Fruit fly (Drosophila melanogaster) whole organism, prepupa: ENCODE measurements around the gene CG9395.

Source experiments
- CG10669 ChIP-seq: fragments of 200-800 bp; sonication (Bioruptor generic); optimal IDR thresholded peaks from 3 replicates; lab custom pipeline; 2018; ENCODE audit warnings: missing biosample characterization, mild to moderate bottlenecking, missing genetic modification characterization, moderate library complexity
- CG11762 ChIP-seq: fragments of 200-800 bp; sonication (Bioruptor generic); optimal IDR thresholded peaks from 3 replicates; lab custom pipeline; 2016; ENCODE audit warnings: missing biosample characterization, missing genetic modification characterization; ENCODE audit not compliant: insufficient read depth
- CG15336 ChIP-seq: fragments of 200-800 bp; sonication (Bioruptor generic); IDR thresholded peaks from 2 replicates; pipeline ENCODE4 v1.3.6; 2022; ENCODE audit warnings: missing biosample characterization, missing genetic modification characterization
- CG3919 ChIP-seq: fragments of 200-800 bp; sonication (Bioruptor generic); optimal IDR thresholded peaks from 3 replicates; lab custom pipeline; 2016; ENCODE audit warnings: missing biosample characterization, missing genetic modification characterization
- CG6163 ChIP-seq: fragments of 200-800 bp; sonication (Bioruptor generic); IDR thresholded peaks from 3 replicates; pipeline ENCODE4 v1.3.6; 2022; ENCODE audit warnings: missing biosample characterization, missing genetic modification characterization
- CG6792 ChIP-seq: fragments of 200-800 bp; sonication (Bioruptor generic); optimal IDR thresholded peaks from 3 replicates; lab custom pipeline; 2016; ENCODE audit warnings: missing biosample characterization, missing genetic modification characterization
- CG6808 ChIP-seq: fragments of 200-800 bp; sonication (Bioruptor generic); optimal IDR thresholded peaks from 3 replicates; lab custom pipeline; 2017; ENCODE audit warnings: missing biosample characterization, missing genetic modification characterization, mild to moderate bottlenecking, moderate library complexity, missing genetic modification reagents
- CG6854 ChIP-seq: fragments of 200-800 bp; sonication (Bioruptor generic); optimal IDR thresholded peaks from 2 replicates; lab custom pipeline; 2017; ENCODE audit warnings: missing biosample characterization, mild to moderate bottlenecking, missing genetic modification characterization
- CG7368 ChIP-seq: fragments of 200-800 bp; sonication (Bioruptor generic); optimal IDR thresholded peaks from 3 replicates; lab custom pipeline; 2016; ENCODE audit warnings: missing biosample characterization, missing genetic modification characterization
- Ets21C ChIP-seq: fragments of 200-800 bp; sonication (Bioruptor generic); optimal IDR thresholded peaks from 3 replicates; lab custom pipeline; 2016; ENCODE audit warnings: missing biosample characterization, missing genetic modification characterization
- Ets96B ChIP-seq: fragments of 200-800 bp; optimal IDR thresholded peaks from 2 replicates; lab custom pipeline; 2019; ENCODE audit warnings: missing biosample characterization, mild to moderate bottlenecking, missing genetic modification characterization, moderate library complexity
- Gug ChIP-seq: fragments of 200-800 bp; sonication (Bioruptor generic); IDR thresholded peaks from 2 replicates; pipeline ENCODE4 v1.3.6; 2022; ENCODE audit warnings: missing biosample characterization, missing genetic modification characterization
- Hr4 ChIP-seq: fragments of 200-800 bp; sonication (Bioruptor generic); optimal IDR thresholded peaks from 3 replicates; lab custom pipeline; 2016; ENCODE audit warnings: missing biosample characterization, missing genetic modification characterization
- OdsH ChIP-seq: fragments of 200-800 bp; sonication (Bioruptor generic); optimal IDR thresholded peaks from 3 replicates; lab custom pipeline; 2016; ENCODE audit warnings: missing biosample characterization, missing genetic modification characterization
- Sox102F ChIP-seq: fragments of 200-800 bp; sonication (Bioruptor generic); optimal IDR thresholded peaks from 2 replicates; lab custom pipeline; 2016; ENCODE audit warnings: missing biosample characterization, mild to moderate bottlenecking, missing genetic modification characterization
- Sox14 ChIP-seq: fragments of 200-800 bp; sonication (Bioruptor generic); optimal IDR thresholded peaks from 3 replicates; lab custom pipeline; 2016; ENCODE audit warnings: missing biosample characterization, missing genetic modification characterization
- dac ChIP-seq: fragments of 200-800 bp; sonication (Bioruptor generic); optimal IDR thresholded peaks from 2 replicates; lab custom pipeline; 2017; ENCODE audit warnings: missing biosample characterization, mild to moderate bottlenecking, missing genetic modification characterization
- eg ChIP-seq: fragments of 200-800 bp; sonication (Bioruptor generic); IDR thresholded peaks from 3 replicates; pipeline ENCODE4 v1.3.6; 2022; ENCODE audit warnings: missing biosample characterization, missing genetic modification characterization
- lz ChIP-seq: fragments of 200-800 bp; sonication (Bioruptor generic); optimal IDR thresholded peaks from 3 replicates; lab custom pipeline; 2016; ENCODE audit warnings: missing biosample characterization, missing genetic modification characterization
- ss ChIP-seq, 2 experiments: fragments of 200-800 bp; sonication (Bioruptor generic); optimal IDR thresholded peaks; 2 replicates in 1 of 2; 3 replicates in 1 of 2; lab custom pipeline; 2017 to 2018; ENCODE audit warnings: mild to moderate bottlenecking in 2 of 2, missing biosample characterization in 2 of 2, missing genetic modification characterization in 2 of 2, moderate library complexity in 1 of 2

CG9395 gene

DNA sequence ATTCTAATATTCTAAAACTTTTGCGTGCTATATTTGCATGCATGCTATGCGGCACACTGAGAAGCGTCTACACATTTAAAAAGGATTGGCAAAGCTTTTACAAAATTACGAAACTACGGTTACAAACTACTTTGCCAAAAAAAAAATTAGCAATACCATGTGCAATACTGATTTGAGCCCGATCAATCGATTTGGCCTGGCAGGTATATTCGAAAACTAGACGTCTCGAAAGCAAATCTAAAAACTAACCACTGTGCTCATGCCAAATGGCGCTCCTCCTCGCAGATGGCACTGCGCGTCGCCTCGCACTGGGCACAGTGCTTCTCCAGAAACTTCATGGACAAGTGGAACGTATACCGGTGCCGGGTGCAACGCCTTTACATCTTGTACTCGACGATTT, 50.4 kb downstream of the CG9395 start, which contains the start of gene CG16825:
Gene CG16825, plus strand, starts transcription at position 301 of the 400 bp plus-strand sequence.
- TF ChIP-seq CG6792 (GFP tag; lab: Kevin White, UChicago) (no peak), CG6854 (GFP tag; lab: Kevin White, UChicago) (no peak), eg (GFP tag; lab: Robert Waterston, UW) (no peak), CG6808 (GFP tag; lab: Kevin White, UChicago) (no peak), CG7368 (GFP tag; lab: Kevin White, UChicago) (no peak), CG6163 (GFP tag; lab: Robert Waterston, UW) (no peak), OdsH (GFP tag; lab: Kevin White, UChicago) (no peak), Sox102F (no peak), Hr4 (GFP tag; lab: Kevin White, UChicago) (no peak), CG15336 (no peak), CG3919 (no peak), Sox14 (GFP tag; lab: Kevin White, UChicago) (no peak), Gug (GFP tag; lab: Robert Waterston, UW) (no peak), Ets21C (GFP tag; lab: Kevin White, UChicago) (no peak), CG10669 (GFP tag; lab: Kevin White, UChicago) (no peak), Ets96B (tag; lab: Kevin White, UChicago) (no peak), CG11762 (GFP tag; lab: Kevin White, UChicago) (no peak), dac (no peak), ss (GFP tag; optimal IDR thresholded peaks at IDR 0.05; lab: Kevin White, UChicago) (no peak), lz (no peak)
